Worm (Caenorhabditis elegans) whole organism, young adult: ENCODE results near the gene fbxa-115.

Experiments
- lag-1 ChIP-seq: fragments of 200-800 bp; sonication (Bioruptor generic); IDR thresholded peaks from 2 replicates; pipeline ENCODE4 v1.3.6; 2022; ENCODE audit warnings: missing genetic modification reagents, missing genetic modification characterization, missing compliant biosample characterization
- lsl-1 ChIP-seq: fragments of 200-800 bp; sonication (Bioruptor generic); optimal IDR thresholded peaks from 2 replicates; lab custom pipeline; 2018; ENCODE audit warnings: mild to moderate bottlenecking, missing genetic modification characterization, moderate library complexity, missing compliant biosample characterization
- snpc-1.1 ChIP-seq: sonication (generic microtip); optimal IDR thresholded peaks from 2 replicates; lab custom pipeline; 2017; ENCODE audit warnings: missing genetic modification characterization, mild to moderate bottlenecking, missing compliant biosample characterization, antibody characterized with exemption, moderate library complexity, missing genotype, missing genetic modification reagents; ENCODE audit not compliant: insufficient read depth
- ztf-25 ChIP-seq: fragments of 200-800 bp; sonication (Bioruptor generic); IDR thresholded peaks from 2 replicates; pipeline ENCODE4 v1.3.6; 2022; ENCODE audit warnings: missing genetic modification reagents, missing genetic modification characterization, missing compliant biosample characterization

DNA sequence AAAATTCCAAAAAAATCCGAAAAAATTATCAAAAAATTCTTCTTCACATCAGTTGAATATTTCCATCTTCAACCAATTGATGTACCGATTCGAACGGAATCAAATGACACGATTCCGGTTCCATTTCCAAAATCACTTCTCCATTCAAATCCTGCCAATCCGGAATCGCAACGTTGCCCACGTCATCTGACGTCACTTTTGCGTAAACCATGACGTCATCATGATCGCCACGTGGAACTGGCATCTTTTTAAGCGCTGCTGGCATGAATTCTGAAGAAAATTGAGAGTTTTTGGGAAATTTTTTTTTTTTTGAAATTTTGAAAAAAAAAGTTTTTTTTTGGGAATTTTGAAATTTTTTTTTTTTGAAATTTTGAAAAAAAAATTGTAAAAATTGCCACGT lies 43.3 kb upstream of the fbxa-115 start:
- TF ChIP-seq lag-1 (GFP tag; lab: Robert Waterston, UW) (no peak), ztf-25 (GFP tag; lab: Robert Waterston, UW) (no peak), lsl-1 (GFP tag; lab: Kevin White, UChicago) (no peak), snpc-1.1 (tag; lab: Kevin White, UChicago) (no peak)
